Worm (Caenorhabditis elegans) whole organism, young adult: Measurements from ENCODE around the gene miz-1.
A peak's percentile ranks its signal among the peaks of the same experiment; 100 is the strongest.

Source experiments
- B0019.2 ChIP-seq: fragments of 200-800 bp; sonication (Bioruptor generic); conservative IDR thresholded peaks from 2 replicates; pipeline ENCODE4 v1.3.6; 2022; ENCODE audit warnings: missing genetic modification reagents, missing genetic modification characterization, missing compliant biosample characterization
- B0035.1 ChIP-seq: sonication (generic microtip); optimal IDR thresholded peaks from 2 replicates; lab custom pipeline; 2016; ENCODE audit warnings: missing genetic modification characterization, mild to moderate bottlenecking, missing compliant biosample characterization, missing genotype, missing genetic modification reagents
- D2030.7 ChIP-seq: fragments of 200-800 bp; sonication (Bioruptor generic); IDR thresholded peaks from 2 replicates; pipeline ENCODE4 v1.3.6; 2022; ENCODE audit warnings: missing genetic modification reagents, missing genetic modification characterization, missing compliant biosample characterization
- F23B12.7 ChIP-seq: sonication (generic microtip); optimal IDR thresholded peaks from 2 replicates; lab custom pipeline; 2017; ENCODE audit warnings: missing genetic modification characterization, mild to moderate bottlenecking, missing compliant biosample characterization, antibody characterized with exemption, moderate library complexity; ENCODE audit not compliant: insufficient read depth
- F33H1.4 ChIP-seq: fragments of 200-800 bp; sonication (Bioruptor generic); IDR thresholded peaks from 2 replicates; pipeline ENCODE4 v1.3.6; 2022; ENCODE audit warnings: missing genetic modification reagents, missing genetic modification characterization, missing compliant biosample characterization
- Y56A3A.18 ChIP-seq: fragments of 200-800 bp; sonication (Bioruptor generic); IDR thresholded peaks from 2 replicates; pipeline ENCODE4 v1.3.6; 2022; ENCODE audit warnings: missing genetic modification reagents, missing genetic modification characterization, missing compliant biosample characterization
- Y95B8A.8 ChIP-seq: fragments of 200-800 bp; sonication (Bioruptor generic); IDR thresholded peaks from 2 replicates; pipeline ENCODE4 v1.3.6; 2022; ENCODE audit warnings: missing genetic modification reagents, missing genetic modification characterization, missing compliant biosample characterization
- akir-1 ChIP-seq: fragments of 200-800 bp; sonication (Bioruptor generic); optimal IDR thresholded peaks from 2 replicates; lab custom pipeline; 2018; ENCODE audit warnings: mild to moderate bottlenecking, missing genetic modification characterization, moderate library complexity, missing compliant biosample characterization
- cebp-1 ChIP-seq, 2 experiments: fragments of 200-800 bp in 1 of 2; sonication (Bioruptor generic) in 1 of 2; sonication (generic microtip) in 1 of 2; IDR thresholded peaks in 1 of 2; optimal IDR thresholded peaks in 1 of 2; 2 replicates each; pipeline versions ENCODE4 v1.3.6 to Lab custom; 2017 to 2022; ENCODE audit warnings: missing compliant biosample characterization in 2 of 2, missing genetic modification characterization in 2 of 2, mild to moderate bottlenecking in 1 of 2, missing genetic modification reagents in 1 of 2, moderate library complexity in 1 of 2
- ceh-58 ChIP-seq: fragments of 200-800 bp; sonication (Bioruptor generic); IDR thresholded peaks from 2 replicates; pipeline ENCODE4 v1.3.6; 2022; ENCODE audit warnings: missing genetic modification characterization, missing compliant biosample characterization
- ceh-91 ChIP-seq: fragments of 200-800 bp; sonication (Bioruptor generic); IDR thresholded peaks from 2 replicates; pipeline ENCODE4 v1.3.6; 2022; ENCODE audit warnings: missing genetic modification reagents, missing genetic modification characterization, missing compliant biosample characterization
- chd-7 ChIP-seq: sonication (generic microtip); optimal IDR thresholded peaks from 2 replicates; lab custom pipeline; 2016; ENCODE audit warnings: mild to moderate bottlenecking, missing genetic modification characterization, moderate library complexity, missing compliant biosample characterization
- egl-18 ChIP-seq: fragments of 200-800 bp; sonication (Bioruptor generic); IDR thresholded peaks from 2 replicates; pipeline ENCODE4 v1.3.6; 2022; ENCODE audit warnings: missing genetic modification reagents, missing genetic modification characterization, missing compliant biosample characterization
- gei-17 ChIP-seq: fragments of 200-800 bp; sonication (Bioruptor generic); optimal IDR thresholded peaks from 2 replicates; lab custom pipeline; 2018; ENCODE audit warnings: mild to moderate bottlenecking, missing genetic modification characterization, missing compliant biosample characterization
- him-1 ChIP-seq: sonication (generic microtip); optimal IDR thresholded peaks from 2 replicates; lab custom pipeline; 2016; ENCODE audit warnings: missing genotype, missing genetic modification reagents, missing genetic modification characterization, missing compliant biosample characterization
- hrde-1 ChIP-seq: sonication (generic microtip); optimal IDR thresholded peaks from 2 replicates; lab custom pipeline; 2016; ENCODE audit warnings: missing genetic modification characterization, mild to moderate bottlenecking, missing compliant biosample characterization, moderate library complexity, missing genotype, missing genetic modification reagents, borderline replicate concordance
- lag-1 ChIP-seq: fragments of 200-800 bp; sonication (Bioruptor generic); IDR thresholded peaks from 2 replicates; pipeline ENCODE4 v1.3.6; 2022; ENCODE audit warnings: missing genetic modification reagents, missing genetic modification characterization, missing compliant biosample characterization
- let-607 ChIP-seq, 2 experiments: fragments of 200-800 bp in 1 of 2; sonication (Bioruptor generic) in 1 of 2; sonication (generic microtip) in 1 of 2; optimal IDR thresholded peaks; 2 replicates each; lab custom pipeline; 2016 to 2018; ENCODE audit warnings: mild to moderate bottlenecking in 2 of 2, missing compliant biosample characterization in 2 of 2, missing genetic modification characterization in 2 of 2, moderate library complexity in 2 of 2, missing genotype in 1 of 2
- lin-26 ChIP-seq: fragments of 200-800 bp; sonication (Bioruptor generic); IDR thresholded peaks from 2 replicates; pipeline ENCODE4 v1.3.6; 2022; ENCODE audit warnings: missing genetic modification reagents, missing genetic modification characterization, missing compliant biosample characterization
- lin-35 ChIP-seq, 3 experiments: fragments of 150-350 bp in 2 of 3; sonication (generic microtip) in 1 of 3; optimal IDR thresholded peaks; 2 replicates each; lab custom pipeline; 2014 to 2018; ENCODE audit warnings: missing biosample characterization in 3 of 3, missing genetic modification characterization in 3 of 3, missing genetic modification reagents in 3 of 3
- lsy-27 ChIP-seq: sonication (generic microtip); optimal IDR thresholded peaks from 2 replicates; lab custom pipeline; 2017; ENCODE audit warnings: missing genetic modification characterization, mild to moderate bottlenecking, missing compliant biosample characterization, antibody characterized with exemption, missing genotype, borderline replicate concordance; ENCODE audit not compliant: insufficient read depth
- madf-6 ChIP-seq: fragments of 200-800 bp; sonication (Bioruptor generic); IDR thresholded peaks from 2 replicates; pipeline ENCODE4 v1.3.6; 2022; ENCODE audit warnings: missing genetic modification reagents, missing genetic modification characterization, missing compliant biosample characterization
- nfya-2 ChIP-seq: fragments of 200-800 bp; sonication (Bioruptor generic); IDR thresholded peaks from 2 replicates; pipeline ENCODE4 v1.3.6; 2022; ENCODE audit warnings: missing genetic modification reagents, missing genetic modification characterization, missing compliant biosample characterization
- nfyb-1 ChIP-seq: fragments of 200-800 bp; sonication (Bioruptor generic); IDR thresholded peaks from 2 replicates; pipeline ENCODE4 v1.3.6; 2022; ENCODE audit warnings: missing genetic modification reagents, missing genetic modification characterization, missing compliant biosample characterization
- nhr-120 ChIP-seq: fragments of 200-800 bp; sonication (Bioruptor generic); IDR thresholded peaks from 2 replicates; pipeline ENCODE4 v1.3.6; 2022; ENCODE audit warnings: missing genetic modification characterization, missing compliant biosample characterization
- nhr-27 ChIP-seq: fragments of 200-800 bp; sonication (Bioruptor generic); optimal IDR thresholded peaks from 2 replicates; lab custom pipeline; 2018; ENCODE audit warnings: mild to moderate bottlenecking, missing genetic modification characterization, moderate library complexity, missing compliant biosample characterization
- nhr-90 ChIP-seq: sonication (generic microtip); optimal IDR thresholded peaks from 2 replicates; lab custom pipeline; 2016; ENCODE audit warnings: missing genotype, mild to moderate bottlenecking, missing genetic modification characterization, missing compliant biosample characterization
- rec-8 ChIP-seq, 2 experiments: sonication (generic microtip); optimal IDR thresholded peaks; 2 replicates each; lab custom pipeline; 2016; ENCODE audit warnings: mild to moderate bottlenecking in 2 of 2, missing genetic modification characterization in 2 of 2, missing genetic modification reagents in 2 of 2, missing genotype in 2 of 2, missing biosample characterization in 1 of 2, missing compliant biosample characterization in 1 of 2, moderate library complexity in 1 of 2
- sea-2 ChIP-seq: fragments of 200-800 bp; sonication (Bioruptor generic); IDR thresholded peaks from 2 replicates; pipeline ENCODE4 v1.3.6; 2022; ENCODE audit warnings: missing genetic modification characterization, missing compliant biosample characterization
- snpc-1.3 ChIP-seq: sonication (generic microtip); optimal IDR thresholded peaks from 2 replicates; lab custom pipeline; 2017; ENCODE audit warnings: missing genetic modification characterization, mild to moderate bottlenecking, missing compliant biosample characterization, antibody characterized with exemption, moderate library complexity, missing genotype, missing genetic modification reagents; ENCODE audit not compliant: insufficient read depth
- snpc-3.4 ChIP-seq: sonication (generic microtip); optimal IDR thresholded peaks from 2 replicates; lab custom pipeline; 2017; ENCODE audit warnings: missing genetic modification characterization, mild to moderate bottlenecking, missing compliant biosample characterization, antibody characterized with exemption, moderate library complexity, missing genotype, missing genetic modification reagents
- somi-1 ChIP-seq: fragments of 200-800 bp; sonication (Bioruptor generic); optimal IDR thresholded peaks from 2 replicates; lab custom pipeline; 2018; ENCODE audit warnings: mild to moderate bottlenecking, missing genetic modification characterization, missing compliant biosample characterization
- unc-130 ChIP-seq: sonication (generic microtip); optimal IDR thresholded peaks from 2 replicates; lab custom pipeline; 2016; ENCODE audit warnings: missing genetic modification reagents, missing genetic modification characterization, missing compliant biosample characterization
- unc-62 ChIP-seq: fragments of 150-350 bp; optimal IDR thresholded peaks from 2 replicates; lab custom pipeline; 2014; ENCODE audit warnings: missing biosample characterization, missing genetic modification reagents, missing genetic modification characterization
- xnd-1 ChIP-seq: sonication (generic microtip); optimal IDR thresholded peaks from 2 replicates; lab custom pipeline; 2016; ENCODE audit warnings: missing genotype, missing genetic modification reagents, missing genetic modification characterization, missing compliant biosample characterization
- ztf-22 ChIP-seq: fragments of 200-800 bp; sonication (Bioruptor generic); optimal IDR thresholded peaks from 2 replicates; lab custom pipeline; 2018; ENCODE audit warnings: mild to moderate bottlenecking, missing genetic modification characterization, moderate library complexity, missing compliant biosample characterization
- ztf-26 ChIP-seq: sonication (generic microtip); optimal IDR thresholded peaks from 2 replicates; lab custom pipeline; 2017; ENCODE audit warnings: missing genetic modification characterization, missing compliant biosample characterization
- ztf-3 ChIP-seq: fragments of 200-800 bp; sonication (Bioruptor generic); optimal IDR thresholded peaks from 2 replicates; lab custom pipeline; 2018; ENCODE audit warnings: mild to moderate bottlenecking, missing genetic modification characterization, missing compliant biosample characterization

Gene miz-1

ce11 chrIV:10821672-10822304 lies 9.6 kb downstream of the miz-1 start (continued):
- TF ChIP-seq hrde-1 (tag; lab: Kevin White, UChicago) (no peak), rec-8 (tag; optimal IDR thresholded peaks at IDR 0.05; lab: Kevin White, UChicago) (no peak), ztf-3 (GFP tag; lab: Kevin White, UChicago) (no peak), let-607 (tag; optimal IDR thresholded peaks at IDR 0.05; lab: Kevin White, UChicago) (no peak), gei-17 (GFP tag; lab: Kevin White, UChicago) (peak; percentile 44), D2030.7 (GFP tag; lab: Robert Waterston, UW) (no peak), B0019.2 (GFP tag; lab: Robert Waterston, UW) (0 out of 2 replicates have a peak, but pooled peaks have one; percentile 34), him-1 (tag; lab: Kevin White, UChicago) (no peak), Y56A3A.18 (GFP tag; lab: Robert Waterston, UW) (0 out of 2 replicates have a peak, but pooled peaks have one; percentile 40), lin-35 (GFP tag; optimal IDR thresholded peaks at IDR 0.05; lab: Kevin White, UChicago) (peak in 1 of 3 experiments; percentile 52), nhr-90 (tag; lab: Kevin White, UChicago) (no peak), nfya-2 (GFP tag; lab: Robert Waterston, UW) (no peak), unc-62 (GFP tag; lab: Kevin White, UChicago) (peak; percentile 52)

DNA sequence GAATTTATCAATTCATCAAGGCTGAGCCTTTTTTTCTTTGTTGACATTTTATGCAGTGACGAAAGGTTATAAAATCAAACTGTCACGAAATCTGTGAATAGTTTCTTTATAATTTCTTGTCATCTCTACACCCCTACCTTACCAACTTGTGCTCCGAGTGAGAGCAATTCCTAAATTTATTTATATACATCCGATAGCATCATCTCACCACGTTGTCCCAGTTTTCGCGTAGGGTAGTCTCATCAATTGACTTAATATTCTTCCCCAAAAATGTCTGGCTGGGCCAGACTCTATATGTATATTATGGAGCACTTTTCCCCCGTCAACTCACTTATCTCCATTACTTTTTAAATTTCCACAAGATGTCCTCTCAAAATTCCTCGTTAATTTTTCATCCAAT lies 13.2 kb downstream of the miz-1 start:
- no peak for TF ChIP-seq chd-7
- peak; percentile 52; the same call in 1 of the 2 replicates for TF ChIP-seq nfyb-1 (GFP tag; lab: Robert Waterston, UW)
- no peak for TF ChIP-seq ztf-22 (GFP tag; lab: Kevin White, UChicago)
- TF ChIP-seq nhr-120 (GFP tag; lab: Robert Waterston, UW), result no peak
- TF ChIP-seq D2030.7 (GFP tag; lab: Robert Waterston, UW), result no peak
- 0 out of 2 replicates have a peak, but pooled peaks have one; percentile 19 for TF ChIP-seq lin-26 (GFP tag; lab: Robert Waterston, UW)

DNA sequence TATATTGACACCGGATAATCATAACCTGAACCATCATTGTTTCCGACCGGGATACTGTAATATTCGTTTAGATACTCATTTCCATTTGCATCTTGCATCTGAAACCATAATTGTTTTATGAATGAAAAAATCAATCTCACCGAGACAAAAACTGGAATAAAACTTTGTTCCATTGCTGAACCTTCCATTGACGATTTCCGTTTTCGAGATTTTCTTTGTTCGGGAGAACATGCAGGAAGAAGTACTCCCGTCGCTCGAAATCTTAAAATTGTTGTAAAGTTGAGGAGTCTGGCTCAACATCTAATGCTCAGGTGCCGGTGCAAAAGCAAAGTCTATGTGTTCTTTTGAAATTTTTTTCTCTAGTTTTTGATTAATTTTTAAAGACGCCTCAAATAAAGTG lies 13.8 kb downstream of the miz-1 start:
- TF ChIP-seq ztf-26 (tag; lab: Kevin White, UChicago) (peak; percentile 4), B0035.1 (tag; lab: Kevin White, UChicago) (no peak), hrde-1 (tag; lab: Kevin White, UChicago) (no peak), D2030.7 (GFP tag; lab: Robert Waterston, UW) (no peak)

- TF ChIP-seq ceh-58 (GFP tag; lab: Robert Waterston, UW) (no peak), lag-1 (no peak), snpc-3.4 (tag; lab: Kevin White, UChicago) (no peak), F33H1.4 (GFP tag; lab: Robert Waterston, UW) (no peak), snpc-1.3 (no peak), Y95B8A.8 (GFP tag; lab: Robert Waterston, UW) (no peak), D2030.7 (GFP tag; lab: Robert Waterston, UW) (no peak), cebp-1 (GFP tag; IDR thresholded peaks at IDR 0.05; lab: Robert Waterston, UW) (no peak), cebp-1 (tag; optimal IDR thresholded peaks at IDR 0.05; lab: Kevin White, UChicago) (no peak), xnd-1 (tag; lab: Kevin White, UChicago) (no peak), somi-1 (no peak), madf-6 (GFP tag; lab: Robert Waterston, UW) (no peak), lsy-27 (tag; lab: Kevin White, UChicago) (no peak), nhr-27 (tag; lab: Kevin White, UChicago) (no peak), egl-18 (GFP tag; lab: Robert Waterston, UW) (no peak), F23B12.7 (tag; lab: Kevin White, UChicago) (no peak), sea-2 (GFP tag; lab: Robert Waterston, UW) (no peak), unc-130 (GFP tag; lab: Kevin White, UChicago) (no peak), akir-1 (no peak), ceh-91 (GFP tag; lab: Robert Waterston, UW) (no peak)
Measured at ce11 chrIV:10828049-10828448, 15.8 kb downstream of the miz-1 start, which contains the start of gene npax-3. TSS of gene npax-3 (minus strand) at chrIV:10828149.
